Fruit fly (Drosophila melanogaster) whole organism, adult: ENCODE results near the gene CG42823.

Source experiments
- CG11617 ChIP-seq: fragments of 200-800 bp; sonication (Bioruptor generic); optimal IDR thresholded peaks from 2 replicates; lab custom pipeline; 2017; ENCODE audit warnings: mild to moderate bottlenecking, missing biosample characterization, missing genetic modification reagents, missing genetic modification characterization
- CG12768 ChIP-seq: fragments of 200-800 bp; sonication (Bioruptor generic); optimal IDR thresholded peaks from 2 replicates; lab custom pipeline; 2017; ENCODE audit warnings: missing biosample characterization, missing genetic modification characterization, mild to moderate bottlenecking, moderate library complexity, missing genetic modification reagents
- CG14711 ChIP-seq: fragments of 200-800 bp; sonication (Bioruptor generic); optimal IDR thresholded peaks from 2 replicates; lab custom pipeline; 2018; ENCODE audit warnings: missing biosample characterization, mild to moderate bottlenecking, missing genetic modification characterization, moderate library complexity
- CG1620 ChIP-seq: fragments of 200-800 bp; sonication (Bioruptor generic); optimal IDR thresholded peaks from 2 replicates; lab custom pipeline; 2016; ENCODE audit warnings: missing biosample characterization, missing genetic modification characterization
- CG33017 ChIP-seq: fragments of 200-800 bp; sonication (Bioruptor generic); optimal IDR thresholded peaks from 2 replicates; lab custom pipeline; 2018; ENCODE audit warnings: missing biosample characterization, mild to moderate bottlenecking, missing genetic modification characterization, moderate library complexity
- CG5204 ChIP-seq: fragments of 200-800 bp; sonication (Bioruptor generic); optimal IDR thresholded peaks from 2 replicates; lab custom pipeline; 2016; ENCODE audit warnings: missing biosample characterization, missing genetic modification characterization
- Hr96 ChIP-seq: fragments of 200-800 bp; sonication (Bioruptor generic); optimal IDR thresholded peaks from 2 replicates; lab custom pipeline; 2016; ENCODE audit warnings: missing biosample characterization, missing genetic modification characterization
- bab1 ChIP-seq: fragments of 200-800 bp; sonication (Bioruptor generic); optimal IDR thresholded peaks from 3 replicates; lab custom pipeline; 2019; ENCODE audit warnings: missing biosample characterization, mild to moderate bottlenecking, missing genetic modification characterization, moderate library complexity
- ovo ChIP-seq: fragments of 200-800 bp; sonication (Bioruptor generic); optimal IDR thresholded peaks from 2 replicates; lab custom pipeline; 2016; ENCODE audit warnings: missing biosample characterization, missing genetic modification characterization
- pad ChIP-seq: fragments of 200-800 bp; sonication (Bioruptor generic); optimal IDR thresholded peaks from 3 replicates; lab custom pipeline; 2017; ENCODE audit warnings: missing biosample characterization, missing genetic modification characterization, mild to moderate bottlenecking, moderate library complexity, missing genetic modification reagents
- tj ChIP-seq: fragments of 200-800 bp; sonication (Bioruptor generic); optimal IDR thresholded peaks from 3 replicates; lab custom pipeline; 2017; ENCODE audit warnings: missing biosample characterization, mild to moderate bottlenecking, missing genetic modification characterization, moderate library complexity

- TF ChIP-seq bab1 (GFP tag; lab: Kevin White, UChicago) = no peak
- no peak for TF ChIP-seq ovo (GFP tag; lab: Kevin White, UChicago)
- no peak for TF ChIP-seq CG12768 (GFP tag; lab: Kevin White, UChicago)
- TF ChIP-seq CG5204 = no peak
- no peak for TF ChIP-seq tj (GFP tag; lab: Kevin White, UChicago)
- no peak for TF ChIP-seq CG14711 (tag; lab: Kevin White, UChicago)
- no peak for TF ChIP-seq CG11617
- no peak for TF ChIP-seq Hr96 (GFP tag; lab: Kevin White, UChicago)
- no peak for TF ChIP-seq CG1620 (GFP tag; lab: Kevin White, UChicago)
- TF ChIP-seq pad (GFP tag; lab: Kevin White, UChicago) = no peak
- TF ChIP-seq CG33017 (tag; lab: Kevin White, UChicago) = no peak
These were observed 27.4 kb downstream of the CG42823 start for dm6 chr3R:17377503-17377902.
